Fruit fly (Drosophila melanogaster) Kc167 (cell line): ENCODE data around the gene ifc.

Experiments used
- Myc ChIP-seq: fragments of >200 bp; optimal IDR thresholded peaks from 2 replicates; lab custom pipeline; 2017; ENCODE audit warnings: missing external identifiers
- Sin3A ChIP-seq: fragments of >200 bp; optimal IDR thresholded peaks from 2 replicates; lab custom pipeline; 2018; ENCODE audit warnings: missing external identifiers
- h ChIP-seq: fragments of >200 bp; optimal IDR thresholded peaks from 3 replicates; lab custom pipeline; 2018; ENCODE audit warnings: missing external identifiers
- insv ChIP-seq: fragments of >200 bp; optimal IDR thresholded peaks from 3 replicates; lab custom pipeline; 2018; ENCODE audit warnings: missing external identifiers
- psq ChIP-seq: fragments of >200 bp; optimal IDR thresholded peaks from 2 replicates; lab custom pipeline; 2017; ENCODE audit warnings: missing external identifiers

DNA sequence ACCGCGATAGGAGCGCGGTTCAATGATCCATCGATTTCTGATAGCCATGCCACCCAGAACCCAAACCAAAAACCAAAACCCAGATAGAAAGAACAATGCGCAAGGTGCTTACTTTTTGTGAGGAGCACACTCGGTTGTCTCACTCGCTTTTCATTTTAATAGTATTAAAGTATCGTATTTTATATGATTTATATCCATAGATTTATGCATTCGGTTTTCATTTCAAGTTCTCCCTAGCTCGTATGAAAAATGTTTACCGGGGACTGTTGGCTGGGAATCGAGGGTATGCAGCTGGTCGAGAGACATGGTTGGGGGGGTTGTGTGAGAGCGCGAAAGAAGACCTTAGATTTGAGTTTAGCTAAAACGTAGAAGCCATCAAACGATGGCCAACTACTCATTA lies 14.1 kb upstream of the ifc start:
- no peak for TF ChIP-seq Myc (lab: Kevin White, UChicago)
- TF ChIP-seq h (lab: Kevin White, UChicago), result no peak
- TF ChIP-seq psq (lab: Kevin White, UChicago), result no peak
- no peak for TF ChIP-seq insv (lab: Kevin White, UChicago)
- TF ChIP-seq Sin3A (lab: Kevin White, UChicago), result no peak
